Worm (Caenorhabditis elegans) whole organism, mixed stage, embryonic: Measurements from ENCODE around the gene C01G12.13.

ENCODE experiments used
- M03D4.4 ChIP-seq: sonication (generic microtip); optimal IDR thresholded peaks from 2 replicates; lab custom pipeline; 2017; ENCODE audit warnings: mild to moderate bottlenecking, missing genetic modification characterization, missing compliant biosample characterization
- bed-3 ChIP-seq: fragments of 200-800 bp; sonication (Bioruptor generic); optimal IDR thresholded peaks from 3 replicates; lab custom pipeline; 2018; ENCODE audit warnings: mild to moderate bottlenecking, missing genetic modification characterization, moderate library complexity, missing compliant biosample characterization
- blmp-1 ChIP-seq: fragments of 150-350 bp; optimal IDR thresholded peaks from 2 replicates; lab custom pipeline; 2014; ENCODE audit warnings: missing biosample characterization, missing genetic modification characterization
- ceh-39 ChIP-seq: fragments of 150-350 bp; optimal IDR thresholded peaks from 2 replicates; lab custom pipeline; 2014; ENCODE audit warnings: missing biosample characterization, missing genetic modification characterization
- ceh-43 ChIP-seq: fragments of 200-800 bp; sonication (Bioruptor generic); optimal IDR thresholded peaks from 2 replicates; lab custom pipeline; 2018; ENCODE audit warnings: mild to moderate bottlenecking, missing genetic modification characterization, moderate library complexity, missing compliant biosample characterization
- ceh-83 ChIP-seq: fragments of 200-800 bp; sonication (Bioruptor generic); optimal IDR thresholded peaks from 2 replicates; lab custom pipeline; 2018; ENCODE audit warnings: mild to moderate bottlenecking, missing genetic modification characterization, missing compliant biosample characterization
- ces-1 ChIP-seq: fragments of 150-350 bp; optimal IDR thresholded peaks from 2 replicates; lab custom pipeline; 2014; ENCODE audit warnings: missing biosample characterization, missing genetic modification reagents, missing genetic modification characterization
- cnd-1 ChIP-seq: fragments of 200-800 bp; sonication (Bioruptor generic); optimal IDR thresholded peaks from 2 replicates; lab custom pipeline; 2018; ENCODE audit warnings: mild to moderate bottlenecking, missing genetic modification characterization, missing compliant biosample characterization
- drap-1 ChIP-seq: fragments of 200-800 bp; sonication (Bioruptor generic); optimal IDR thresholded peaks from 3 replicates; lab custom pipeline; 2018; ENCODE audit warnings: mild to moderate bottlenecking, missing genetic modification characterization, missing compliant biosample characterization
- elt-1 ChIP-seq: sonication (generic microtip); optimal IDR thresholded peaks from 2 replicates; lab custom pipeline; 2017; ENCODE audit warnings: missing genetic modification characterization, mild to moderate bottlenecking, missing compliant biosample characterization, antibody characterized with exemption, moderate library complexity, borderline replicate concordance; ENCODE audit not compliant: insufficient read depth
- elt-3 ChIP-seq: fragments of 150-350 bp; optimal IDR thresholded peaks from 2 replicates; lab custom pipeline; 2014; ENCODE audit warnings: missing biosample characterization, missing genetic modification characterization
- flh-1 ChIP-seq: fragments of 200-800 bp; sonication (Bioruptor generic); optimal IDR thresholded peaks from 2 replicates; lab custom pipeline; 2018; ENCODE audit warnings: mild to moderate bottlenecking, missing genetic modification characterization, moderate library complexity, missing compliant biosample characterization
- ham-2 ChIP-seq: fragments of 200-800 bp; sonication (Bioruptor generic); optimal IDR thresholded peaks from 2 replicates; lab custom pipeline; 2018; ENCODE audit warnings: mild to moderate bottlenecking, missing genetic modification characterization, missing compliant biosample characterization
- hlh-1 ChIP-seq: fragments of 150-350 bp; optimal IDR thresholded peaks from 2 replicates; lab custom pipeline; 2014; ENCODE audit warnings: missing biosample characterization, missing genetic modification reagents, missing genetic modification characterization
- lin-32 ChIP-seq: fragments of 200-800 bp; sonication (Bioruptor generic); optimal IDR thresholded peaks from 2 replicates; lab custom pipeline; 2018; ENCODE audit warnings: mild to moderate bottlenecking, missing genetic modification characterization, missing compliant biosample characterization
- lsy-2 ChIP-seq: fragments of 150-350 bp; optimal IDR thresholded peaks from 2 replicates; lab custom pipeline; 2014; ENCODE audit warnings: missing biosample characterization, missing genetic modification characterization
- mab-5 ChIP-seq: fragments of 150-350 bp; optimal IDR thresholded peaks from 2 replicates; lab custom pipeline; 2014; ENCODE audit warnings: missing biosample characterization, missing genetic modification characterization
- mls-2 ChIP-seq: sonication (generic microtip); optimal IDR thresholded peaks from 2 replicates; lab custom pipeline; 2016; ENCODE audit warnings: mild to moderate bottlenecking, missing genetic modification characterization, moderate library complexity, missing compliant biosample characterization
- nhr-12 ChIP-seq: fragments of 150-350 bp; optimal IDR thresholded peaks from 2 replicates; lab custom pipeline; 2014; ENCODE audit warnings: missing biosample characterization, missing genetic modification characterization
- nhr-2 ChIP-seq: fragments of 150-350 bp; optimal IDR thresholded peaks from 2 replicates; lab custom pipeline; 2014; ENCODE audit warnings: missing biosample characterization, missing genetic modification characterization
- nhr-28 ChIP-seq: fragments of 150-350 bp; optimal IDR thresholded peaks from 2 replicates; lab custom pipeline; 2014; ENCODE audit warnings: missing biosample characterization, missing genetic modification characterization
- nhr-76 ChIP-seq: sonication (generic microtip); optimal IDR thresholded peaks from 2 replicates; lab custom pipeline; 2017; ENCODE audit warnings: missing biosample characterization, missing genetic modification characterization
- pha-4 ChIP-seq: fragments of 150-350 bp; optimal IDR thresholded peaks from 2 replicates; lab custom pipeline; 2018; ENCODE audit warnings: missing biosample characterization, missing genetic modification reagents, missing genetic modification characterization
- sem-2 ChIP-seq: fragments of 200-800 bp; sonication (Bioruptor generic); optimal IDR thresholded peaks from 2 replicates; lab custom pipeline; 2018; ENCODE audit warnings: mild to moderate bottlenecking, missing genetic modification characterization, missing compliant biosample characterization
- sptf-1 ChIP-seq: sonication (generic microtip); optimal IDR thresholded peaks from 2 replicates; lab custom pipeline; 2017; ENCODE audit warnings: mild to moderate bottlenecking, missing genetic modification characterization, moderate library complexity, missing compliant biosample characterization
- tbx-8 ChIP-seq: fragments of 200-800 bp; sonication (Bioruptor generic); optimal IDR thresholded peaks from 2 replicates; lab custom pipeline; 2018; ENCODE audit warnings: mild to moderate bottlenecking, missing genetic modification characterization, moderate library complexity, missing compliant biosample characterization
- unc-120 ChIP-seq: sonication (generic microtip); optimal IDR thresholded peaks from 2 replicates; lab custom pipeline; 2017; ENCODE audit warnings: missing genetic modification characterization, missing compliant biosample characterization; ENCODE audit not compliant: poor library complexity, severe bottlenecking
- unc-39 ChIP-seq: fragments of 150-350 bp; optimal IDR thresholded peaks from 2 replicates; lab custom pipeline; 2014; ENCODE audit warnings: missing biosample characterization, missing genetic modification characterization
- unc-62 ChIP-seq: fragments of 150-350 bp; optimal IDR thresholded peaks from 2 replicates; lab custom pipeline; 2014; ENCODE audit warnings: missing biosample characterization, missing genetic modification reagents, missing genetic modification characterization
- zip-8 ChIP-seq: fragments of 150-350 bp; optimal IDR thresholded peaks from 2 replicates; lab custom pipeline; 2014; ENCODE audit warnings: missing biosample characterization, missing genetic modification characterization
- ztf-11 ChIP-seq: fragments of 150-350 bp; optimal IDR thresholded peaks from 2 replicates; lab custom pipeline; 2014; ENCODE audit warnings: missing biosample characterization, missing genetic modification characterization

C01G12.13 gene

ce11 chrII:14608508-14608907 lies 32.0 kb downstream of the C01G12.13 start:
- no peak for TF ChIP-seq nhr-28 (tag; lab: Kevin White, UChicago)
- no peak for TF ChIP-seq ceh-39 (tag; lab: Kevin White, UChicago)
- no peak for TF ChIP-seq bed-3 (GFP tag; lab: Kevin White, UChicago)
- no peak for TF ChIP-seq mls-2
- TF ChIP-seq nhr-2, result no peak
- TF ChIP-seq flh-1, result no peak
- no peak for TF ChIP-seq ceh-43
- no peak for TF ChIP-seq lin-32
- TF ChIP-seq unc-39, result no peak
- TF ChIP-seq nhr-12 (tag; lab: Kevin White, UChicago), result no peak
- TF ChIP-seq drap-1 (GFP tag; lab: Kevin White, UChicago), result no peak
- TF ChIP-seq ces-1 (GFP tag; lab: Kevin White, UChicago), result no peak
- TF ChIP-seq unc-120 (tag; lab: Kevin White, UChicago), result no peak
- no peak for TF ChIP-seq ham-2 (GFP tag; lab: Kevin White, UChicago)
- TF ChIP-seq ceh-83 (GFP tag; lab: Kevin White, UChicago), result no peak
- TF ChIP-seq zip-8 (tag; lab: Kevin White, UChicago), result no peak
- TF ChIP-seq mab-5 (tag; lab: Kevin White, UChicago), result no peak
- no peak for TF ChIP-seq elt-3 (tag; lab: Kevin White, UChicago)
- no peak for TF ChIP-seq hlh-1 (tag; lab: Kevin White, UChicago)
- TF ChIP-seq blmp-1 (tag; lab: Kevin White, UChicago), result no peak

ce11 chrII:14609297-14609937 lies 32.9 kb downstream of the C01G12.13 start:
- no peak for TF ChIP-seq flh-1
- no peak for TF ChIP-seq nhr-76 (tag; lab: Kevin White, UChicago)
- no peak for TF ChIP-seq ham-2 (GFP tag; lab: Kevin White, UChicago)

- TF ChIP-seq ces-1 (GFP tag; lab: Kevin White, UChicago) (no peak), nhr-76 (tag; lab: Kevin White, UChicago) (no peak), ztf-11 (tag; lab: Kevin White, UChicago) (no peak), nhr-28 (tag; lab: Kevin White, UChicago) (no peak), hlh-1 (tag; lab: Kevin White, UChicago) (no peak), sptf-1 (tag; lab: Kevin White, UChicago) (no peak), elt-3 (tag; lab: Kevin White, UChicago) (no peak), unc-120 (tag; lab: Kevin White, UChicago) (no peak), M03D4.4 (tag; lab: Kevin White, UChicago) (no peak), lsy-2 (tag; lab: Kevin White, UChicago) (no peak), tbx-8 (no peak), mls-2 (no peak)
- TF ChIP-seq, all 35 proteins: peak for 0
Measured at ce11 chrII:14610492-14611142, 34.1 kb downstream of the C01G12.13 start.

ce11 chrII:14611307-14611706 lies 34.8 kb downstream of the C01G12.13 start:
- TF ChIP-seq elt-1 (peak; percentile 52), cnd-1 (no peak), ham-2 (GFP tag; lab: Kevin White, UChicago) (peak; percentile 31), tbx-8 (no peak), nhr-12 (tag; lab: Kevin White, UChicago) (no peak), unc-39 (no peak), lin-32 (no peak)

ce11 chrII:14615735-14616134 lies 39.2 kb downstream of the C01G12.13 start, which contains the start of gene mltn-9:
Gene mltn-9, plus strand, starts transcription at chrII:14616035.
- TF ChIP-seq ceh-43 (no peak), elt-3 (tag; lab: Kevin White, UChicago) (no peak), M03D4.4 (tag; lab: Kevin White, UChicago) (no peak), blmp-1 (tag; lab: Kevin White, UChicago) (no peak), lin-32 (no peak), bed-3 (GFP tag; lab: Kevin White, UChicago) (no peak), cnd-1 (no peak), unc-39 (no peak), ceh-39 (tag; lab: Kevin White, UChicago) (no peak), unc-62 (no peak), sem-2 (GFP tag; lab: Kevin White, UChicago) (no peak), zip-8 (tag; lab: Kevin White, UChicago) (no peak), unc-120 (tag; lab: Kevin White, UChicago) (no peak), ces-1 (GFP tag; lab: Kevin White, UChicago) (no peak), pha-4 (tag; lab: Kevin White, UChicago) (no peak), ham-2 (GFP tag; lab: Kevin White, UChicago) (no peak), hlh-1 (tag; lab: Kevin White, UChicago) (no peak), mls-2 (no peak)
